Fruit fly (Drosophila melanogaster) whole organism, adult: Measurements from ENCODE around the gene Pex14.

ENCODE experiments used
- CG11617 ChIP-seq: fragments of 200-800 bp; sonication (Bioruptor generic); optimal IDR thresholded peaks from 2 replicates; lab custom pipeline; 2017; ENCODE audit warnings: mild to moderate bottlenecking, missing biosample characterization, missing genetic modification reagents, missing genetic modification characterization
- CG12768 ChIP-seq: fragments of 200-800 bp; sonication (Bioruptor generic); optimal IDR thresholded peaks from 2 replicates; lab custom pipeline; 2017; ENCODE audit warnings: missing biosample characterization, missing genetic modification characterization, mild to moderate bottlenecking, moderate library complexity, missing genetic modification reagents
- CG14711 ChIP-seq: fragments of 200-800 bp; sonication (Bioruptor generic); optimal IDR thresholded peaks from 2 replicates; lab custom pipeline; 2018; ENCODE audit warnings: missing biosample characterization, mild to moderate bottlenecking, missing genetic modification characterization, moderate library complexity
- CG1620 ChIP-seq: fragments of 200-800 bp; sonication (Bioruptor generic); optimal IDR thresholded peaks from 2 replicates; lab custom pipeline; 2016; ENCODE audit warnings: missing biosample characterization, missing genetic modification characterization
- CG33017 ChIP-seq: fragments of 200-800 bp; sonication (Bioruptor generic); optimal IDR thresholded peaks from 2 replicates; lab custom pipeline; 2018; ENCODE audit warnings: missing biosample characterization, mild to moderate bottlenecking, missing genetic modification characterization, moderate library complexity
- CG5204 ChIP-seq: fragments of 200-800 bp; sonication (Bioruptor generic); optimal IDR thresholded peaks from 2 replicates; lab custom pipeline; 2016; ENCODE audit warnings: missing biosample characterization, missing genetic modification characterization
- CG7045 ChIP-seq: fragments of 200-800 bp; sonication (Bioruptor generic); optimal IDR thresholded peaks from 2 replicates; lab custom pipeline; 2017; ENCODE audit warnings: missing biosample characterization, mild to moderate bottlenecking, missing genetic modification characterization
- CG7101 ChIP-seq: fragments of 200-800 bp; sonication (Bioruptor generic); optimal IDR thresholded peaks from 2 replicates; lab custom pipeline; 2018; ENCODE audit warnings: missing biosample characterization, mild to moderate bottlenecking, missing genetic modification characterization, moderate library complexity
- Clk ChIP-seq: fragments of 200-800 bp; sonication (Bioruptor generic); optimal IDR thresholded peaks from 2 replicates; lab custom pipeline; 2017; ENCODE audit warnings: missing biosample characterization, missing genetic modification characterization
- Crg-1 ChIP-seq: fragments of 200-800 bp; sonication (Bioruptor generic); optimal IDR thresholded peaks from 2 replicates; lab custom pipeline; 2016; ENCODE audit warnings: missing biosample characterization, missing genetic modification characterization
- Hr96 ChIP-seq: fragments of 200-800 bp; sonication (Bioruptor generic); optimal IDR thresholded peaks from 2 replicates; lab custom pipeline; 2016; ENCODE audit warnings: missing biosample characterization, missing genetic modification characterization
- Mnt ChIP-seq: fragments of 200-800 bp; sonication (Bioruptor generic); optimal IDR thresholded peaks from 2 replicates; lab custom pipeline; 2016; ENCODE audit warnings: missing biosample characterization, mild to moderate bottlenecking, missing genetic modification characterization
- bab1 ChIP-seq: fragments of 200-800 bp; sonication (Bioruptor generic); optimal IDR thresholded peaks from 3 replicates; lab custom pipeline; 2019; ENCODE audit warnings: missing biosample characterization, mild to moderate bottlenecking, missing genetic modification characterization, moderate library complexity
- cic ChIP-seq: fragments of 200-800 bp; sonication (Bioruptor generic); optimal IDR thresholded peaks from 2 replicates; lab custom pipeline; 2017; ENCODE audit warnings: missing biosample characterization, mild to moderate bottlenecking, missing genetic modification characterization, moderate library complexity
- cnc ChIP-seq, 2 experiments: fragments of >200 bp; optimal IDR thresholded peaks; 2 replicates each; lab custom pipeline; 2017
- kay ChIP-seq: fragments of 200-800 bp; sonication (Bioruptor generic); peaks from one replicate; lab custom pipeline; 2016; ENCODE audit warnings: missing biosample characterization, missing genetic modification characterization, borderline replicate concordance
- ovo ChIP-seq: fragments of 200-800 bp; sonication (Bioruptor generic); optimal IDR thresholded peaks from 2 replicates; lab custom pipeline; 2016; ENCODE audit warnings: missing biosample characterization, missing genetic modification characterization
- pad ChIP-seq: fragments of 200-800 bp; sonication (Bioruptor generic); optimal IDR thresholded peaks from 3 replicates; lab custom pipeline; 2017; ENCODE audit warnings: missing biosample characterization, missing genetic modification characterization, mild to moderate bottlenecking, moderate library complexity, missing genetic modification reagents
- tj ChIP-seq: fragments of 200-800 bp; sonication (Bioruptor generic); optimal IDR thresholded peaks from 3 replicates; lab custom pipeline; 2017; ENCODE audit warnings: missing biosample characterization, mild to moderate bottlenecking, missing genetic modification characterization, moderate library complexity
- toe ChIP-seq: fragments of 200-800 bp; sonication (Bioruptor generic); optimal IDR thresholded peaks from 2 replicates; lab custom pipeline; 2016; ENCODE audit warnings: missing biosample characterization, missing genetic modification characterization

The Pex14 gene

dm6 chr3L:20771001-20771890, 7.4 kb upstream of the Pex14 start, which contains the start of the genes CG4042 and Pitslre:
CG4042 (minus strand) TSS chr3L:20771507.
Pitslre (plus strand) TSS chr3L:20771528.
- TF ChIP-seq CG14711 (no peak), CG7045 (GFP tag; lab: Kevin White, UChicago) (no peak), CG12768 (GFP tag; lab: Kevin White, UChicago) (no peak), ovo (GFP tag; lab: Kevin White, UChicago) (no peak), cnc (optimal IDR thresholded peaks at IDR 0.05; lab: Kevin White, UChicago) (no peak), pad (GFP tag; lab: Kevin White, UChicago) (no peak), CG5204 (GFP tag; lab: Kevin White, UChicago) (no peak), Clk (GFP tag; lab: Kevin White, UChicago) (no peak), kay (GFP tag; lab: Kevin White, UChicago) (peak; percentile 66), Crg-1 (peak; percentile 28), cic (no peak), toe (GFP tag; lab: Kevin White, UChicago) (peak; percentile 63), Hr96 (GFP tag; lab: Kevin White, UChicago) (no peak), Mnt (GFP tag; lab: Kevin White, UChicago) (peak; percentile 77), bab1 (GFP tag; lab: Kevin White, UChicago) (no peak), CG11617 (GFP tag; lab: Kevin White, UChicago) (no peak), tj (GFP tag; lab: Kevin White, UChicago) (peak; percentile 2), CG1620 (peak; percentile 13), CG33017 (tag; lab: Kevin White, UChicago) (no peak), CG7101 (tag; lab: Kevin White, UChicago) (peak; percentile 9)

- peak; percentile 31 for TF ChIP-seq Clk (GFP tag; lab: Kevin White, UChicago)
- no peak for TF ChIP-seq toe (GFP tag; lab: Kevin White, UChicago)
- TF ChIP-seq CG5204 (GFP tag; lab: Kevin White, UChicago) = no peak
- no peak for TF ChIP-seq pad (GFP tag; lab: Kevin White, UChicago)
- no peak for TF ChIP-seq cnc (optimal IDR thresholded peaks at IDR 0.05; lab: Kevin White, UChicago)
- peak; percentile 22 for TF ChIP-seq Mnt (GFP tag; lab: Kevin White, UChicago)
- peak; percentile 39 for TF ChIP-seq CG1620
- TF ChIP-seq kay (GFP tag; lab: Kevin White, UChicago) = peak; percentile 90
- TF ChIP-seq CG11617 (GFP tag; lab: Kevin White, UChicago) = peak; percentile 47
- peak; percentile 65 for TF ChIP-seq CG7045 (GFP tag; lab: Kevin White, UChicago)
- TF ChIP-seq CG12768 (GFP tag; lab: Kevin White, UChicago) = peak; percentile 50
- no peak for TF ChIP-seq cic
- TF ChIP-seq CG7101 (tag; lab: Kevin White, UChicago) = peak; percentile 70
- TF ChIP-seq bab1 (GFP tag; lab: Kevin White, UChicago) = peak; percentile 85
- TF ChIP-seq tj (GFP tag; lab: Kevin White, UChicago) = no peak
- no peak for TF ChIP-seq Hr96 (GFP tag; lab: Kevin White, UChicago)
- peak; percentile 58 for TF ChIP-seq CG14711
- peak; percentile 65 for TF ChIP-seq CG33017 (tag; lab: Kevin White, UChicago)
- no peak for TF ChIP-seq ovo (GFP tag; lab: Kevin White, UChicago)
- peak; percentile 30 for TF ChIP-seq Crg-1
Observed at dm6 chr3L:20771891-20772646, 6.5 kb upstream of the Pex14 start.

dm6 chr3L:20772647-20773015, 6.0 kb upstream of the Pex14 start:
- TF ChIP-seq Mnt (GFP tag; lab: Kevin White, UChicago) (no peak), CG11617 (GFP tag; lab: Kevin White, UChicago) (no peak), CG5204 (GFP tag; lab: Kevin White, UChicago) (no peak), CG12768 (GFP tag; lab: Kevin White, UChicago) (no peak)

DNA sequence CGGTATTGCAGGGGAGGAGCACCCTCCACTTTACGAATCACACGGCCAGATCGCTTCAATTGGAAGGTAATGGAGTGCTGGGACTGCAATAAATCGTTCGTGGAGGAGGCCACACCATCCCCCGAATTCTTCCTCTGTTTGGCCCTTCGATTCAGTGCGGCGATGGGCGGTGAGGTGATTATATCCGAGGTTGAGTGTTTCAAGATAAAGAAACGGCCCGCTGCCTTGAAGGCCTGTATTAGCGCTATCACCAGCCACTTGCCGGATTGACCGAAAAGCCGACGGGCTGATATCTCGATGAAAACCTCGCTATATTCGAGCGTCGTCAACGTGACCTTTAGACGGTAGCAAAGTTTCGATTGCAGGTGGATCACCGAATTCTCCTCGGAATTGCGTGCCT, 1.1 kb upstream of the Pex14 start:
- no peak for TF ChIP-seq CG14711
- TF ChIP-seq bab1 (GFP tag; lab: Kevin White, UChicago) = no peak
- TF ChIP-seq Clk (GFP tag; lab: Kevin White, UChicago) = no peak
- TF ChIP-seq CG12768 (GFP tag; lab: Kevin White, UChicago) = no peak
- TF ChIP-seq CG5204 (GFP tag; lab: Kevin White, UChicago) = no peak
- TF ChIP-seq CG7045 (GFP tag; lab: Kevin White, UChicago) = no peak

DNA sequence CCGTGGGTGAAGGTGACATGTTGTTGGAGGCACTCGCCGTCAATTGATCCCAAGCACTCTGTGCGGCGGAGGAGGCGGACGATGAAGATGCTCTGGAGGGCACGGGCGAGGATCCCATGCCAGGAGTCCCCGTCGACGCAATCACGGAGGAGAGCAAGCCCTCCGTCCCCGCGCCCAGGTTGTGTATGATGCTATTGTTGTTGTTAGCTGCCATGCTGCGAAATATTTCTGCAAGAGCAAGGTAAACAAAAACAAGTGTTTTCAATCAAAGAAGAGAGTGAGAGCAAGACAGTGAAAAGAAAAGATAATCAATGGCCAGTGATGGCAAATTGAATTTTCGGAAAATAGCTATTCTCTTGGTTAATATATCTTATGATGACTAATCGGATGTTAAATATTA, 5.8 kb downstream of the Pex14 start:
- TF ChIP-seq CG11617 (GFP tag; lab: Kevin White, UChicago) (no peak), bab1 (GFP tag; lab: Kevin White, UChicago) (no peak), toe (GFP tag; lab: Kevin White, UChicago) (no peak), CG14711 (no peak), CG5204 (GFP tag; lab: Kevin White, UChicago) (no peak), CG12768 (GFP tag; lab: Kevin White, UChicago) (no peak), Crg-1 (no peak), CG33017 (tag; lab: Kevin White, UChicago) (no peak), CG7045 (GFP tag; lab: Kevin White, UChicago) (no peak), ovo (GFP tag; lab: Kevin White, UChicago) (no peak), cnc (optimal IDR thresholded peaks at IDR 0.05; lab: Kevin White, UChicago) (no peak), CG7101 (tag; lab: Kevin White, UChicago) (no peak)
